Worm (Caenorhabditis elegans): ENCODE measurements around the gene eat-2.

- no peak for TF ChIP-seq elt-3 (tag; optimal IDR thresholded peaks at IDR 0.05)
- TF ChIP-seq sptf-1 (tag; optimal IDR thresholded peaks at IDR 0.05), result no peak
- TF ChIP-seq unc-62 (GFP tag; optimal IDR thresholded peaks at IDR 0.05), result no peak
- TF ChIP-seq nhr-237 (tag; optimal IDR thresholded peaks at IDR 0.05), result no peak
- TF ChIP-seq mab-5 (tag; optimal IDR thresholded peaks at IDR 0.05), result no peak
- TF ChIP-seq ztf-11 (tag; optimal IDR thresholded peaks at IDR 0.05), result no peak
- TF ChIP-seq lin-13 (tag; optimal IDR thresholded peaks at IDR 0.05), result no peak
- no peak for TF ChIP-seq ceh-43 (GFP tag; optimal IDR thresholded peaks at IDR 0.05)
- no peak for TF ChIP-seq nhr-76 (tag; optimal IDR thresholded peaks at IDR 0.05)
- no peak for TF ChIP-seq cnd-1 (tag; optimal IDR thresholded peaks at IDR 0.05)
- no peak for TF ChIP-seq elt-1 (tag; optimal IDR thresholded peaks at IDR 0.05; ENCODE audit: borderline replicate concordance, insufficient read depth)
- TF ChIP-seq ces-1 (GFP tag; optimal IDR thresholded peaks at IDR 0.05), result no peak
- TF ChIP-seq unc-39 (tag; optimal IDR thresholded peaks at IDR 0.05), result no peak
Observed at ce11 chrII:14171558-14171957, at the start of gene eat-2.

Data from whole organism, mixed stage, embryonic.